Fruit fly (Drosophila melanogaster): ENCODE data around the gene CG6293.

CG6293 gene

DNA sequence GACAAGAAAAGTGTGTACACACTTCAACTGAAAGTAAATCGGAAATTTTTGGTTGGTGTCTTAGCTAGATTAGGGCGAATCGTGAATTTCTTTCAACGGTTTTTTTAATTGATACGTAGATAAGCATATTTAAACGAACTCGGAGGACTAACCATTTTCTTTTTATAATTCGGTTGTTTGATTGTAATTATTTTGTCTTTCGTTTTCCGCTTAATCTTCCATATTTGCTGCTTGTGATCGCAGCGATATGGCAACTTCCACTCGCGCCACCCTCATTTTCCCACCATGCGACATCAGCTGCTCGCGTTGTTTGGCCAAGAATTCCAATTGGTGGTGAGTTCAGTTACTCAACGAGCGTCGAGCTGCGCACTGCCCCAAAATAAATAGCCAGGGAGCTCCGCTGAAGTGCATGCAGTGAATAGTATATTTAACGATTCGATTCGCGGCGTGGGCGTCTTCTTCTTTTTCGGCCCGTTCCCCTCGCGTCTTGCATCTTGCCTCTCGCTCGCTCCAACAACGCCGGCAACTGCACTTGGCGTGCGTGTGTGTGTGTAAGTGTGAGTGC is 47.4 kb downstream of the CG6293 start, which contains the start of gene Nuak (continued):
- no peak for TF ChIP-seq Bgb (GFP tag; IDR thresholded peaks at IDR 0.05; ENCODE audit: partially characterized antibody)
- TF ChIP-seq CG2129 (GFP tag; IDR thresholded peaks at IDR 0.05; ENCODE audit: partially characterized antibody), result no peak
- peak; percentile 90 for TF ChIP-seq CG10654 (GFP tag; optimal IDR thresholded peaks at IDR 0.05)
- TF ChIP-seq rib (GFP tag; IDR thresholded peaks at IDR 0.05), result no peak
- peak; percentile 81 for TF ChIP-seq unpg (GFP tag; optimal IDR thresholded peaks at IDR 0.05)
- TF ChIP-seq NfI (GFP tag; optimal IDR thresholded peaks at IDR 0.05), result peak; percentile 87
- no peak for TF ChIP-seq wor (GFP tag; IDR thresholded peaks at IDR 0.05)
- no peak for TF ChIP-seq zfh1 (GFP tag; IDR thresholded peaks at IDR 0.05)
- peak; percentile 70 for TF ChIP-seq nerfin-1 (tag; optimal IDR thresholded peaks at IDR 0.05)
- TF ChIP-seq CG17802 (tag; optimal IDR thresholded peaks at IDR 0.05), result peak; percentile 63
- TF ChIP-seq psq (GFP tag; optimal IDR thresholded peaks at IDR 0.05), result peak; percentile 65
- TF ChIP-seq ase (GFP tag; IDR thresholded peaks at IDR 0.05), result no peak
- TF ChIP-seq gsb-n (tag; optimal IDR thresholded peaks at IDR 0.05), result peak; percentile 82
- peak in 1 of 3 experiments; percentile 81 for TF ChIP-seq Stat92E (GFP tag; optimal IDR thresholded peaks at IDR 0.05)
- TF ChIP-seq CG3163 (GFP tag; optimal IDR thresholded peaks at IDR 0.05), result peak; percentile 85
- peak; percentile 80 for TF ChIP-seq CG11504 (tag; optimal IDR thresholded peaks at IDR 0.05)
- peak; percentile 59 for TF ChIP-seq CG3995 (GFP tag; optimal IDR thresholded peaks at IDR 0.05)
- peak; percentile 46 for TF ChIP-seq CG6254 (GFP tag; optimal IDR thresholded peaks at IDR 0.05)
- TF ChIP-seq Optix (GFP tag; IDR thresholded peaks at IDR 0.05), result no peak
- no peak for TF ChIP-seq Hr39 (optimal IDR thresholded peaks at IDR 0.05)
- no peak for TF ChIP-seq slbo (GFP tag; IDR thresholded peaks at IDR 0.05)
- TF ChIP-seq lilli (GFP tag; optimal IDR thresholded peaks at IDR 0.05), result peak; percentile 97
- peak; percentile 88 for TF ChIP-seq CG12744 (GFP tag; optimal IDR thresholded peaks at IDR 0.05)
- TF ChIP-seq CG2889 (GFP tag; IDR thresholded peaks at IDR 0.05), result no peak
- peak; percentile 85 for TF ChIP-seq CG15269 (tag; optimal IDR thresholded peaks at IDR 0.05)
- TF ChIP-seq br (optimal IDR thresholded peaks at IDR 0.05), result no peak
- TF ChIP-seq fd96Cb (tag; optimal IDR thresholded peaks at IDR 0.05), result peak; percentile 71
- peak; percentile 94 for TF ChIP-seq CG17385 (GFP tag; optimal IDR thresholded peaks at IDR 0.05)
- TF ChIP-seq btn (GFP tag; optimal IDR thresholded peaks at IDR 0.05), result peak; percentile 45
- TF ChIP-seq pnt (GFP tag; optimal IDR thresholded peaks at IDR 0.05), result peak; percentile 98
- peak; percentile 91 for TF ChIP-seq Atf3 (GFP tag; optimal IDR thresholded peaks at IDR 0.05)
- peak; percentile 84 for TF ChIP-seq CG13123 (GFP tag; optimal IDR thresholded peaks at IDR 0.05)
- TF ChIP-seq Usf (GFP tag; optimal IDR thresholded peaks at IDR 0.05), result peak; percentile 58
- TF ChIP-seq CG14710 (tag; optimal IDR thresholded peaks at IDR 0.05), result peak; percentile 100
- peak; percentile 65 for TF ChIP-seq CTCF (GFP tag; optimal IDR thresholded peaks at IDR 0.05)
- peak; percentile 84 for TF ChIP-seq CG10209 (GFP tag; optimal IDR thresholded peaks at IDR 0.05)
- TF ChIP-seq usp (GFP tag; optimal IDR thresholded peaks at IDR 0.05), result no peak
- no peak for TF ChIP-seq Doc2 (GFP tag; IDR thresholded peaks at IDR 0.05)
- TF ChIP-seq CG12236 (GFP tag; optimal IDR thresholded peaks at IDR 0.05), result peak; percentile 79
- no peak for TF ChIP-seq Dbx (GFP tag; IDR thresholded peaks at IDR 0.05)
- peak; percentile 74 for TF ChIP-seq CG1603 (tag; optimal IDR thresholded peaks at IDR 0.05)
- peak; percentile 60 for TF ChIP-seq gfzf (GFP tag; optimal IDR thresholded peaks at IDR 0.05)
- TF ChIP-seq mam (GFP tag; optimal IDR thresholded peaks at IDR 0.05), result peak; percentile 98
- peak; percentile 74 for TF ChIP-seq CG2875 (GFP tag; optimal IDR thresholded peaks at IDR 0.05)
- TF ChIP-seq CG8924 (tag; optimal IDR thresholded peaks at IDR 0.05), result peak; percentile 72
- peak; percentile 85 for TF ChIP-seq trem (tag; optimal IDR thresholded peaks at IDR 0.05)
- peak; percentile 78 for TF ChIP-seq CG18476 (GFP tag; optimal IDR thresholded peaks at IDR 0.05)
- TF ChIP-seq nau (GFP tag; optimal IDR thresholded peaks at IDR 0.05), result peak; percentile 61
- TF ChIP-seq ken (GFP tag; IDR thresholded peaks at IDR 0.05), result no peak
- peak; percentile 81 for TF ChIP-seq Sry-δ (GFP tag; optimal IDR thresholded peaks at IDR 0.05)
- peak; percentile 99 for TF ChIP-seq gro (GFP tag; optimal IDR thresholded peaks at IDR 0.05)
- no peak for TF ChIP-seq Dref (GFP tag; IDR thresholded peaks at IDR 0.05)

Data from whole organism, embryonic.